Fruit fly (Drosophila melanogaster): ENCODE measurements around the gene CG13073.
A peak's percentile ranks its signal among the peaks of the same experiment; 100 is the strongest.

Gene CG13073

DNA sequence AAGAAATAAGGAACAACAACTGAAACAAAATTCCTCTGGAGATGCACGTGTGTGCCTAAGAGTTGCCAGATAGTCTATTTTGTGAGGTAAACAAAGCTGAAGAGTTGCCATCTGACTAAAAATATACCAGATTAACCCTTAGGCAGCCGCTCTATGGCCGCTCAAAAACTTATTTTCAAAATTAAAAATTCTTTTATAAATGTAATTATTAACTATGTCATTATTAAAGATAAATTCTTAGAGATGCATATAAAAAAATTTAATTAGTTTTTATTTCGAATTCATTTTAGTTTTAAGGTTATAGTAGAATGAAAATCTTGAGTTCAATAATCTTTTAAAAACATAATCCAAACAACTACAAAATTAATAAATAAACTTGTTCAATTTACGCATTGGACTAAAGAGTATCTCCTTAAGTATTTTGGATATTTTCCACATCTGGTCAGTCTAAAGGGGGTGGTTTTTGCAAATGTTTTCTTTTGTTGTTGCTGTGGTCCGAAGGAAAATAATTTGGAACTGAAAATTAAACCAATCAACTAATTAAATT, 11.6 kb upstream of the CG13073 start, which contains the start of gene Tmx3 (continued):
- TF ChIP-seq CG3281 (GFP tag; optimal IDR thresholded peaks at IDR 0.05) (peak; percentile 74), Dbx (GFP tag; IDR thresholded peaks at IDR 0.05) (peak; percentile 95), kni (GFP tag; optimal IDR thresholded peaks at IDR 0.05) (no peak), seq (GFP tag; IDR thresholded peaks at IDR 0.05) (peak; percentile 58), CG3065 (GFP tag; optimal IDR thresholded peaks at IDR 0.05) (peak; percentile 82), exex (tag; optimal IDR thresholded peaks at IDR 0.05) (no peak), trh (GFP tag; optimal IDR thresholded peaks at IDR 0.05) (peak; percentile 77), MBD-R2 (GFP tag; IDR thresholded peaks at IDR 0.05) (peak; percentile 94), HmgZ (tag; optimal IDR thresholded peaks at IDR 0.05) (peak; percentile 78), twi (tag; optimal IDR thresholded peaks at IDR 0.05) (no peak), dan (GFP tag; IDR thresholded peaks at IDR 0.05) (no peak), Scr (GFP tag; IDR thresholded peaks at IDR 0.05; ENCODE audit: partially characterized antibody) (no peak), lmd (GFP tag; IDR thresholded peaks at IDR 0.05) (peak; percentile 93), CG3838 (GFP tag; optimal IDR thresholded peaks at IDR 0.05) (peak; percentile 70), Dll (GFP tag; IDR thresholded peaks at IDR 0.05; ENCODE audit: partially characterized antibody) (0 out of 4 replicates have a peak, but pooled peaks have one; percentile 38), zf30C (GFP tag; optimal IDR thresholded peaks at IDR 0.05) (no peak), pnt (GFP tag; optimal IDR thresholded peaks at IDR 0.05) (peak; percentile 55), pzg (GFP tag; optimal IDR thresholded peaks at IDR 0.05) (peak; percentile 53), sqz (GFP tag; optimal IDR thresholded peaks at IDR 0.05) (no peak), CG15514 (GFP tag; optimal IDR thresholded peaks at IDR 0.05) (peak; percentile 69), lilli (GFP tag; optimal IDR thresholded peaks at IDR 0.05) (peak; percentile 82), CG15269 (tag; optimal IDR thresholded peaks at IDR 0.05) (peak; percentile 90), ham (GFP tag; IDR thresholded peaks at IDR 0.05) (peak; percentile 30; the same call in 1 of the 2 replicates), CG31365 (tag; optimal IDR thresholded peaks at IDR 0.05) (no peak), ash1 (GFP tag; optimal IDR thresholded peaks at IDR 0.05) (no peak), Antp (GFP tag; optimal IDR thresholded peaks at IDR 0.05) (peak; percentile 65), CG1233 (GFP tag; optimal IDR thresholded peaks at IDR 0.05) (peak; percentile 85), CG10209 (GFP tag; optimal IDR thresholded peaks at IDR 0.05) (peak; percentile 90), Adf1 (GFP tag; IDR thresholded peaks at IDR 0.05) (peak; percentile 62), kah (GFP tag; optimal IDR thresholded peaks at IDR 0.05) (peak; percentile 66), Aef1 (GFP tag; IDR thresholded peaks at IDR 0.05) (peak; percentile 90), CG5245 (GFP tag; optimal IDR thresholded peaks at IDR 0.05) (peak; percentile 57), Doc2 (GFP tag; IDR thresholded peaks at IDR 0.05) (no peak), CoRest (tag; optimal IDR thresholded peaks at IDR 0.05) (peak; percentile 95), dmrt11E (tag; optimal IDR thresholded peaks at IDR 0.05) (peak; percentile 89), CG8924 (tag; optimal IDR thresholded peaks at IDR 0.05) (peak; percentile 89), CG9215 (GFP tag; IDR thresholded peaks at IDR 0.05) (peak; percentile 84), dimm (GFP tag; IDR thresholded peaks at IDR 0.05) (peak; percentile 84), fd64A (GFP tag; optimal IDR thresholded peaks at IDR 0.05) (no peak), Lim3 (GFP tag; IDR thresholded peaks at IDR 0.05) (0 out of 2 replicates have a peak, but pooled peaks have one; percentile 32), h (optimal IDR thresholded peaks at IDR 0.05) (no peak), CG10462 (GFP tag; optimal IDR thresholded peaks at IDR 0.05) (peak; percentile 65), ttk (GFP tag; IDR thresholded peaks at IDR 0.05) (peak; percentile 88), chm (GFP tag; IDR thresholded peaks at IDR 0.05) (no peak), HHEX (GFP tag; optimal IDR thresholded peaks at IDR 0.05) (peak; percentile 77), bigmax (GFP tag; optimal IDR thresholded peaks at IDR 0.05) (no peak), hbn (GFP tag; IDR thresholded peaks at IDR 0.05; ENCODE audit: partially characterized antibody) (no peak), klu (GFP tag; IDR thresholded peaks at IDR 0.05) (no peak), CG9609 (GFP tag; optimal IDR thresholded peaks at IDR 0.05) (peak; percentile 62), br (optimal IDR thresholded peaks at IDR 0.05) (no peak), CG15601 (tag; optimal IDR thresholded peaks at IDR 0.05) (no peak)

Measured in whole organism, embryonic.